Worm (Caenorhabditis elegans) whole organism, L1 larva: ENCODE measurements around the gene C32A9.1.

Source experiments
- ama-1 ChIP-seq: fragments of 150-350 bp; optimal IDR thresholded peaks from 2 replicates; lab custom pipeline; 2014
- ces-1 ChIP-seq: fragments of 150-350 bp; optimal IDR thresholded peaks from 2 replicates; lab custom pipeline; 2014; ENCODE audit warnings: missing biosample characterization, missing genetic modification reagents, missing genetic modification characterization
- egl-27 ChIP-seq, 2 experiments: fragments of 150-350 bp in 1 of 2; sonication (generic microtip); optimal IDR thresholded peaks; 3 replicates each; lab custom pipeline; 2017 to 2018; ENCODE audit warnings: missing biosample characterization in 2 of 2, missing genetic modification characterization in 2 of 2, missing genetic modification reagents in 2 of 2
- fkh-8 ChIP-seq: sonication (generic microtip); optimal IDR thresholded peaks from 2 replicates; lab custom pipeline; 2016; ENCODE audit warnings: mild to moderate bottlenecking, missing genetic modification characterization, missing compliant biosample characterization
- lsy-2 ChIP-seq, 2 experiments: fragments of 150-350 bp; optimal IDR thresholded peaks; 2 replicates each; lab custom pipeline; 2014; ENCODE audit warnings: missing biosample characterization in 2 of 2, missing genetic modification characterization in 2 of 2
- nhr-28 ChIP-seq: fragments of 150-350 bp; optimal IDR thresholded peaks from 2 replicates; lab custom pipeline; 2014; ENCODE audit warnings: missing biosample characterization, missing genetic modification characterization
- snpc-4 ChIP-seq: fragments of 150-350 bp; optimal IDR thresholded peaks from 2 replicates; lab custom pipeline; 2014; ENCODE audit warnings: missing biosample characterization, missing genetic modification characterization
- tlp-1 ChIP-seq: fragments of 150-350 bp; optimal IDR thresholded peaks from 2 replicates; lab custom pipeline; 2014; ENCODE audit warnings: missing biosample characterization, missing genetic modification characterization
- zag-1 ChIP-seq: fragments of 150-350 bp; optimal IDR thresholded peaks from 2 replicates; lab custom pipeline; 2014; ENCODE audit warnings: missing biosample characterization, missing genetic modification characterization

DNA sequence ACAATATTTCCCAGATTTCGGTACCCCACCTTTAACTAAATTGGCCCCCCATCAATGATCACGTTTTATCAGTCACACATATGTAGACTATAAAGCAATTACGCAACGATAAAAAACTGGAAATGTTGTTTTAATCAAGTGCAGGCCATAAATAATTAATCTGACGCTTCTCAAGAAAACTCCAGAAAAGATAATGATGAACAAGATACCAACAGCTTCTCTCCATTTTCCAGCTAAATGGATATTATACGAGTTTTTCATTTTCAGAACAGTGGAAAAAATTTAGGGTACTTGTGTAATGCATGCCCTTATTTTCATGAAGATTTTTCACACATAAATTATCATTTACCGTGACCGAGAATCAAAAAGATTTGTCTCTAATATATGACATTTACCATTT, 43.6 kb downstream of the C32A9.1 start:
- TF ChIP-seq ces-1 (GFP tag; lab: Kevin White, UChicago), result no peak
- no peak for TF ChIP-seq egl-27 (tag; optimal IDR thresholded peaks at IDR 0.05; lab: Kevin White, UChicago)
- no peak for TF ChIP-seq tlp-1 (tag; lab: Kevin White, UChicago)
- TF ChIP-seq zag-1 (tag; lab: Kevin White, UChicago), result no peak
- no peak for TF ChIP-seq fkh-8
- TF ChIP-seq snpc-4 (tag; lab: Kevin White, UChicago), result no peak
- no peak for TF ChIP-seq ama-1 (lab: Kevin White, UChicago)
- TF ChIP-seq nhr-28 (tag; lab: Kevin White, UChicago), result no peak
- TF ChIP-seq lsy-2 (tag; optimal IDR thresholded peaks at IDR 0.05; lab: Kevin White, UChicago), result no peak
